Fruit fly (Drosophila melanogaster): ENCODE data around the gene pad.

pad gene

dm6 chr3R:16389117-16389516 lies 47.0 kb downstream of the pad start (continued):
- no peak for TF ChIP-seq Elba2 (GFP tag; optimal IDR thresholded peaks at IDR 0.05)
- no peak for TF ChIP-seq CG13424 (tag; optimal IDR thresholded peaks at IDR 0.05)
- TF ChIP-seq CG5953 (GFP tag; IDR thresholded peaks at IDR 0.05) = no peak
- no peak for TF ChIP-seq btn (GFP tag; optimal IDR thresholded peaks at IDR 0.05)
- TF ChIP-seq Meics (GFP tag; optimal IDR thresholded peaks at IDR 0.05) = no peak
- no peak for TF ChIP-seq seq (GFP tag; IDR thresholded peaks at IDR 0.05)
- no peak for TF ChIP-seq Lpt (GFP tag; optimal IDR thresholded peaks at IDR 0.05)
- no peak for TF ChIP-seq gsb (GFP tag; IDR thresholded peaks at IDR 0.05)
- no peak for TF ChIP-seq Jarid2 (GFP tag; optimal IDR thresholded peaks at IDR 0.05)
- TF ChIP-seq dmrt99B (tag; optimal IDR thresholded peaks at IDR 0.05) = no peak
- no peak for TF ChIP-seq CG17612 (GFP tag; IDR thresholded peaks at IDR 0.05)
- TF ChIP-seq croc (GFP tag; conservative IDR thresholded peaks at IDR 0.05) = no peak
- TF ChIP-seq CG31388 (GFP tag; optimal IDR thresholded peaks at IDR 0.05) = no peak
- TF ChIP-seq CG2116 (GFP tag; optimal IDR thresholded peaks at IDR 0.05) = no peak
- peak; percentile 25 for TF ChIP-seq pros (GFP tag; optimal IDR thresholded peaks at IDR 0.05)
- peak; percentile 22 for TF ChIP-seq Ets65A (GFP tag)
- TF ChIP-seq Mes4 (GFP tag; optimal IDR thresholded peaks at IDR 0.05) = no peak
- no peak for TF ChIP-seq CG3281 (GFP tag; optimal IDR thresholded peaks at IDR 0.05)
- peak in 1 of 2 experiments; percentile 43 for TF ChIP-seq tll (GFP tag; optimal IDR thresholded peaks at IDR 0.05)
- TF ChIP-seq nmo (GFP tag; optimal IDR thresholded peaks at IDR 0.05) = no peak
- TF ChIP-seq bowl (GFP tag; IDR thresholded peaks at IDR 0.05) = no peak
- TF ChIP-seq Hand (GFP tag; optimal IDR thresholded peaks at IDR 0.05) = no peak
- no peak for TF ChIP-seq CG32767 (GFP tag; IDR thresholded peaks at IDR 0.05)
- no peak for TF ChIP-seq corto (GFP tag; optimal IDR thresholded peaks at IDR 0.05)
- TF ChIP-seq inv (GFP tag; IDR thresholded peaks at IDR 0.05; ENCODE audit: partially characterized antibody) = no peak

dm6 chr3R:16394531-16394930 lies 52.4 kb downstream of the pad start:
- no peak for TF ChIP-seq NFAT (GFP tag; IDR thresholded peaks at IDR 0.05)
- TF ChIP-seq CG10431 (GFP tag; optimal IDR thresholded peaks at IDR 0.05) = no peak
- no peak for TF ChIP-seq klu (GFP tag; IDR thresholded peaks at IDR 0.05)
- no peak for TF ChIP-seq gsb-n (tag; optimal IDR thresholded peaks at IDR 0.05)
- TF ChIP-seq bigmax (GFP tag; optimal IDR thresholded peaks at IDR 0.05) = no peak
- peak; percentile 20; the same call in 1 of the 2 replicates for TF ChIP-seq CG14441 (GFP tag; IDR thresholded peaks at IDR 0.05)
